Fruit fly (Drosophila melanogaster): ENCODE measurements around the gene Obp8a.

DNA sequence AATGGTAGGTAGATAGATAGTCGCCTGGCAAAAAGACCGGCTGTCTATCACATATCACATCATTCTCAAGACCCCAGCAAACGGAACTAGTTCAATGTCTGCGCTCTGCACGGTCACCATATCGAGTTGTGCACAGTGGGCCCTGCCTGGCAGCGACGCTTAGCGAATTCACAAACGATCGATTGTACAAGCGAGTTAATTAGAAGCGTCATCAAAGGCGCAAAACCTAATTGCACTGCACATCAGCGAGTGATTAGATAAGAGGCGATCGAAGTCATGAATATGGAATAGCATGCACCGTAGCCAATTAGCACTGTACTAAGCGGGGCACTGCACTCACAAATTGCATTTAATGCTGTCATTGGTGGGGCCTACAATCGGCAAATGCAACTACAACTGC, 5.8 kb downstream of the Obp8a start:
- TF ChIP-seq Dll (optimal IDR thresholded peaks at IDR 0.05), result no peak
- no peak for TF ChIP-seq usp (GFP tag; optimal IDR thresholded peaks at IDR 0.05)

All from whole organism.